Worm (Caenorhabditis elegans) whole organism, young adult: ENCODE data around the gene sto-3.

Source experiments
- C06A6.2 ChIP-seq: fragments of 200-800 bp; sonication (Bioruptor generic); conservative IDR thresholded peaks from 2 replicates; pipeline ENCODE4 v1.3.6; 2022; ENCODE audit warnings: missing genetic modification characterization, missing compliant biosample characterization
- F22D6.2 ChIP-seq: sonication (generic microtip); optimal IDR thresholded peaks from 2 replicates; lab custom pipeline; 2016; ENCODE audit warnings: mild to moderate bottlenecking, missing genetic modification characterization, missing compliant biosample characterization
- F23B12.7 ChIP-seq: sonication (generic microtip); optimal IDR thresholded peaks from 2 replicates; lab custom pipeline; 2017; ENCODE audit warnings: missing genetic modification characterization, mild to moderate bottlenecking, missing compliant biosample characterization, antibody characterized with exemption, moderate library complexity; ENCODE audit not compliant: insufficient read depth
- T07F8.4 ChIP-seq: sonication (generic microtip); optimal IDR thresholded peaks from 2 replicates; lab custom pipeline; 2016; ENCODE audit warnings: mild to moderate bottlenecking, missing genetic modification characterization, moderate library complexity, missing compliant biosample characterization
- aptf-2 ChIP-seq: fragments of 200-800 bp; sonication (Bioruptor generic); conservative IDR thresholded peaks from 2 replicates; pipeline ENCODE4 v1.3.6; 2022; ENCODE audit warnings: missing genetic modification reagents, missing genetic modification characterization, missing compliant biosample characterization
- ceh-40 ChIP-seq: fragments of 200-800 bp; sonication (Bioruptor generic); IDR thresholded peaks from 2 replicates; pipeline ENCODE4 v1.3.6; 2022; ENCODE audit warnings: missing genetic modification characterization, missing compliant biosample characterization
- ceh-91 ChIP-seq: fragments of 200-800 bp; sonication (Bioruptor generic); IDR thresholded peaks from 2 replicates; pipeline ENCODE4 v1.3.6; 2022; ENCODE audit warnings: missing genetic modification reagents, missing genetic modification characterization, missing compliant biosample characterization
- fkh-3 ChIP-seq: sonication (generic microtip); optimal IDR thresholded peaks from 2 replicates; lab custom pipeline; 2016; ENCODE audit warnings: mild to moderate bottlenecking, missing genetic modification characterization, missing compliant biosample characterization
- mxl-1 ChIP-seq: sonication (generic microtip); optimal IDR thresholded peaks from 2 replicates; lab custom pipeline; 2016; ENCODE audit warnings: missing genetic modification characterization, missing compliant biosample characterization
- nhr-90 ChIP-seq: sonication (generic microtip); optimal IDR thresholded peaks from 2 replicates; lab custom pipeline; 2016; ENCODE audit warnings: missing genotype, mild to moderate bottlenecking, missing genetic modification characterization, missing compliant biosample characterization
- repo-1 ChIP-seq: sonication (generic microtip); optimal IDR thresholded peaks from 2 replicates; lab custom pipeline; 2017; ENCODE audit warnings: mild to moderate bottlenecking, missing genetic modification characterization, missing compliant biosample characterization
- snpc-4 ChIP-seq, 5 experiments: fragments of 150-350 bp in 1 of 5; sonication (generic microtip) in 4 of 5; optimal IDR thresholded peaks; 2 replicates each; lab custom pipeline; 2014 to 2018; ENCODE audit warnings: missing genetic modification characterization in 5 of 5, missing biosample characterization in 3 of 5, antibody characterized with exemption in 2 of 5, mild to moderate bottlenecking in 2 of 5, missing compliant biosample characterization in 2 of 5, missing genotype in 2 of 5, moderate library complexity in 2 of 5, missing genetic modification reagents in 1 of 5

- TF ChIP-seq ceh-40 (GFP tag; lab: Robert Waterston, UW) = no peak
- TF ChIP-seq T07F8.4 = no peak
- no peak for TF ChIP-seq mxl-1 (tag; lab: Kevin White, UChicago)
- TF ChIP-seq snpc-4 (GFP tag; optimal IDR thresholded peaks at IDR 0.05; lab: Kevin White, UChicago) = no peak
- no peak for TF ChIP-seq snpc-4 (tag; optimal IDR thresholded peaks at IDR 0.05; lab: Kevin White, UChicago)
- no peak for TF ChIP-seq aptf-2 (GFP tag; lab: Robert Waterston, UW)
- TF ChIP-seq nhr-90 (tag; lab: Kevin White, UChicago) = no peak
- TF ChIP-seq F23B12.7 (tag; lab: Kevin White, UChicago) = no peak
- TF ChIP-seq ceh-91 (GFP tag; lab: Robert Waterston, UW) = no peak
- no peak for TF ChIP-seq fkh-3 (tag; lab: Kevin White, UChicago)
- TF ChIP-seq C06A6.2 = no peak
- no peak for TF ChIP-seq F22D6.2 (tag; lab: Kevin White, UChicago)
- TF ChIP-seq repo-1 (tag; lab: Kevin White, UChicago) = no peak
Observed at ce11 chrX:11591620-11592019, 30.3 kb downstream of the sto-3 start, which contains the start of gene F52D10.2.
